Worm (Caenorhabditis elegans) whole organism, L4 larva: ENCODE measurements around the gene K11E4.1.

ENCODE experiments used
- ama-1 ChIP-seq: fragments of 150-350 bp; optimal IDR thresholded peaks from 2 replicates; lab custom pipeline; 2014; ENCODE audit warnings: inconsistent platforms, mixed read lengths
- nhr-11 ChIP-seq: fragments of 150-350 bp; optimal IDR thresholded peaks from 2 replicates; lab custom pipeline; 2014; ENCODE audit warnings: missing biosample characterization, missing genetic modification characterization

DNA sequence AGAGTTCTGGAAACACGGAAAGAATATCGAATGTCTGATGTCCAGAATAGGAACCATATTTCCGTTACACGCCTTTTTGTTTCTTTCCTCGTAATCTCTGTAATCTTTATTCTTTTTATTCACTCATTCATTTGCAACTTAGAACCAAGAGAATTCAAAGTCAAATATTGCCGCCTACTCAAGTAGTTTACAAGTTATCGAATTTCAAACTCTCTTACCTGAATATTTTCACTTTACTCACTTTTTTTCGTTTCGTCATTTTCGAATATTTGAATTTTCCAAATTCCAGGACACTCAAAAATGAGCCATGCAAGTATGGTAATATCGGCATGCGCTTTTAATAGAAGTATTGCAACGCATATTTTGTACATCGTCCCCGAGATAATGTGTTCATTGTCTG, 10.4 kb downstream of the K11E4.1 start, which contains the start of gene K11E4.6:
- no peak for TF ChIP-seq ama-1
- TF ChIP-seq nhr-11, result no peak
